Worm (Caenorhabditis elegans) whole organism, mixed stage, embryonic: ENCODE data around the gene abu-1.

Experiments
- bed-3 ChIP-seq: fragments of 200-800 bp; sonication (Bioruptor generic); optimal IDR thresholded peaks from 3 replicates; lab custom pipeline; 2018; ENCODE audit warnings: mild to moderate bottlenecking, missing genetic modification characterization, moderate library complexity, missing compliant biosample characterization
- blmp-1 ChIP-seq: fragments of 150-350 bp; optimal IDR thresholded peaks from 2 replicates; lab custom pipeline; 2014; ENCODE audit warnings: missing biosample characterization, missing genetic modification characterization
- ceh-39 ChIP-seq: fragments of 150-350 bp; optimal IDR thresholded peaks from 2 replicates; lab custom pipeline; 2014; ENCODE audit warnings: missing biosample characterization, missing genetic modification characterization
- ceh-43 ChIP-seq: fragments of 200-800 bp; sonication (Bioruptor generic); optimal IDR thresholded peaks from 2 replicates; lab custom pipeline; 2018; ENCODE audit warnings: mild to moderate bottlenecking, missing genetic modification characterization, moderate library complexity, missing compliant biosample characterization
- ceh-83 ChIP-seq: fragments of 200-800 bp; sonication (Bioruptor generic); optimal IDR thresholded peaks from 2 replicates; lab custom pipeline; 2018; ENCODE audit warnings: mild to moderate bottlenecking, missing genetic modification characterization, missing compliant biosample characterization
- ces-1 ChIP-seq: fragments of 150-350 bp; optimal IDR thresholded peaks from 2 replicates; lab custom pipeline; 2014; ENCODE audit warnings: missing biosample characterization, missing genetic modification reagents, missing genetic modification characterization
- cnd-1 ChIP-seq: fragments of 200-800 bp; sonication (Bioruptor generic); optimal IDR thresholded peaks from 2 replicates; lab custom pipeline; 2018; ENCODE audit warnings: mild to moderate bottlenecking, missing genetic modification characterization, missing compliant biosample characterization
- elt-3 ChIP-seq: fragments of 150-350 bp; optimal IDR thresholded peaks from 2 replicates; lab custom pipeline; 2014; ENCODE audit warnings: missing biosample characterization, missing genetic modification characterization
- ham-2 ChIP-seq: fragments of 200-800 bp; sonication (Bioruptor generic); optimal IDR thresholded peaks from 2 replicates; lab custom pipeline; 2018; ENCODE audit warnings: mild to moderate bottlenecking, missing genetic modification characterization, missing compliant biosample characterization
- hlh-1 ChIP-seq: fragments of 150-350 bp; optimal IDR thresholded peaks from 2 replicates; lab custom pipeline; 2014; ENCODE audit warnings: missing biosample characterization, missing genetic modification reagents, missing genetic modification characterization
- lin-13 ChIP-seq: fragments of 150-350 bp; optimal IDR thresholded peaks from 2 replicates; lab custom pipeline; 2014; ENCODE audit warnings: missing biosample characterization, missing genetic modification characterization
- lin-32 ChIP-seq: fragments of 200-800 bp; sonication (Bioruptor generic); optimal IDR thresholded peaks from 2 replicates; lab custom pipeline; 2018; ENCODE audit warnings: mild to moderate bottlenecking, missing genetic modification characterization, missing compliant biosample characterization
- lsy-2 ChIP-seq: fragments of 150-350 bp; optimal IDR thresholded peaks from 2 replicates; lab custom pipeline; 2014; ENCODE audit warnings: missing biosample characterization, missing genetic modification characterization
- mab-5 ChIP-seq: fragments of 150-350 bp; optimal IDR thresholded peaks from 2 replicates; lab custom pipeline; 2014; ENCODE audit warnings: missing biosample characterization, missing genetic modification characterization
- mls-2 ChIP-seq: sonication (generic microtip); optimal IDR thresholded peaks from 2 replicates; lab custom pipeline; 2016; ENCODE audit warnings: mild to moderate bottlenecking, missing genetic modification characterization, moderate library complexity, missing compliant biosample characterization
- nhr-12 ChIP-seq: fragments of 150-350 bp; optimal IDR thresholded peaks from 2 replicates; lab custom pipeline; 2014; ENCODE audit warnings: missing biosample characterization, missing genetic modification characterization
- nhr-2 ChIP-seq: fragments of 150-350 bp; optimal IDR thresholded peaks from 2 replicates; lab custom pipeline; 2014; ENCODE audit warnings: missing biosample characterization, missing genetic modification characterization
- nhr-237 ChIP-seq: fragments of 150-350 bp; optimal IDR thresholded peaks from 2 replicates; lab custom pipeline; 2014; ENCODE audit warnings: missing biosample characterization, missing genetic modification characterization
- nhr-28 ChIP-seq: fragments of 150-350 bp; optimal IDR thresholded peaks from 2 replicates; lab custom pipeline; 2014; ENCODE audit warnings: missing biosample characterization, missing genetic modification characterization
- nhr-76 ChIP-seq: sonication (generic microtip); optimal IDR thresholded peaks from 2 replicates; lab custom pipeline; 2017; ENCODE audit warnings: missing biosample characterization, missing genetic modification characterization
- sem-2 ChIP-seq: fragments of 200-800 bp; sonication (Bioruptor generic); optimal IDR thresholded peaks from 2 replicates; lab custom pipeline; 2018; ENCODE audit warnings: mild to moderate bottlenecking, missing genetic modification characterization, missing compliant biosample characterization
- snpc-4 ChIP-seq: fragments of 150-350 bp; optimal IDR thresholded peaks from 2 replicates; lab custom pipeline; 2014; ENCODE audit warnings: missing biosample characterization, missing genetic modification characterization
- sptf-1 ChIP-seq: sonication (generic microtip); optimal IDR thresholded peaks from 2 replicates; lab custom pipeline; 2017; ENCODE audit warnings: mild to moderate bottlenecking, missing genetic modification characterization, moderate library complexity, missing compliant biosample characterization
- tbx-8 ChIP-seq: fragments of 200-800 bp; sonication (Bioruptor generic); optimal IDR thresholded peaks from 2 replicates; lab custom pipeline; 2018; ENCODE audit warnings: mild to moderate bottlenecking, missing genetic modification characterization, moderate library complexity, missing compliant biosample characterization
- unc-39 ChIP-seq: fragments of 150-350 bp; optimal IDR thresholded peaks from 2 replicates; lab custom pipeline; 2014; ENCODE audit warnings: missing biosample characterization, missing genetic modification characterization
- unc-62 ChIP-seq: fragments of 150-350 bp; optimal IDR thresholded peaks from 2 replicates; lab custom pipeline; 2014; ENCODE audit warnings: missing biosample characterization, missing genetic modification reagents, missing genetic modification characterization
- zip-8 ChIP-seq: fragments of 150-350 bp; optimal IDR thresholded peaks from 2 replicates; lab custom pipeline; 2014; ENCODE audit warnings: missing biosample characterization, missing genetic modification characterization
- ztf-11 ChIP-seq: fragments of 150-350 bp; optimal IDR thresholded peaks from 2 replicates; lab custom pipeline; 2014; ENCODE audit warnings: missing biosample characterization, missing genetic modification characterization

abu-1 gene

ce11 chrV:10379761-10380160 lies 1.9 kb downstream of the abu-1 start:
- TF ChIP-seq ztf-11 = no peak
- no peak for TF ChIP-seq ceh-83
- no peak for TF ChIP-seq nhr-237 (tag; lab: Kevin White, UChicago)
- no peak for TF ChIP-seq ceh-39 (tag; lab: Kevin White, UChicago)
- no peak for TF ChIP-seq sptf-1 (tag; lab: Kevin White, UChicago)

ce11 chrV:10379293-10379692 lies 2.3 kb downstream of the abu-1 start, which contains the start of gene AC3.12:
Gene AC3.12 (minus strand): TSS chrV:10379393.
- TF ChIP-seq nhr-76 (no peak), ceh-83 (no peak), bed-3 (GFP tag; lab: Kevin White, UChicago) (no peak), unc-62 (GFP tag; lab: Kevin White, UChicago) (no peak), lin-32 (GFP tag; lab: Kevin White, UChicago) (no peak), mab-5 (no peak), snpc-4 (tag; lab: Kevin White, UChicago) (no peak), ceh-43 (no peak), mls-2 (no peak), sptf-1 (tag; lab: Kevin White, UChicago) (no peak)
- TF ChIP-seq, all 35 proteins: peak for 0

ce11 chrV:10371951-10372350 lies 9.7 kb downstream of the abu-1 start, which contains the start of gene ugt-49:
Gene ugt-49 (plus strand): TSS chrV:10372321.
- TF ChIP-seq tbx-8 (GFP tag; lab: Kevin White, UChicago) (no peak), hlh-1 (tag; lab: Kevin White, UChicago) (no peak), lin-32 (GFP tag; lab: Kevin White, UChicago) (no peak), zip-8 (tag; lab: Kevin White, UChicago) (no peak), unc-39 (tag; lab: Kevin White, UChicago) (no peak), lsy-2 (no peak), ces-1 (GFP tag; lab: Kevin White, UChicago) (no peak), mab-5 (no peak), nhr-2 (tag; lab: Kevin White, UChicago) (no peak), ceh-83 (no peak), ceh-39 (tag; lab: Kevin White, UChicago) (no peak), ceh-43 (no peak), cnd-1 (tag; lab: Kevin White, UChicago) (no peak), bed-3 (GFP tag; lab: Kevin White, UChicago) (no peak), nhr-237 (tag; lab: Kevin White, UChicago) (no peak)

ce11 chrV:10371177-10371576 lies 10.4 kb downstream of the abu-1 start:
- TF ChIP-seq mls-2 (no peak), ztf-11 (no peak), mab-5 (no peak), lin-13 (no peak), lin-32 (GFP tag; lab: Kevin White, UChicago) (no peak), lsy-2 (no peak), nhr-28 (tag; lab: Kevin White, UChicago) (no peak), ceh-43 (no peak), unc-39 (tag; lab: Kevin White, UChicago) (no peak), sem-2 (GFP tag; lab: Kevin White, UChicago) (no peak), nhr-12 (tag; lab: Kevin White, UChicago) (no peak), ceh-83 (no peak), sptf-1 (tag; lab: Kevin White, UChicago) (no peak), blmp-1 (tag; lab: Kevin White, UChicago) (no peak), nhr-76 (no peak)
- TF ChIP-seq, all 35 proteins: peak for 0

- TF ChIP-seq elt-3 (tag; lab: Kevin White, UChicago) (no peak), sem-2 (GFP tag; lab: Kevin White, UChicago) (no peak), snpc-4 (tag; lab: Kevin White, UChicago) (no peak), ham-2 (GFP tag; lab: Kevin White, UChicago) (no peak)
Measured at ce11 chrV:10368256-10368655, 13.4 kb downstream of the abu-1 start, which contains the start of gene sri-20. Gene sri-20 (plus strand): TSS chrV:10368556.

- TF ChIP-seq lin-13 (no peak), sptf-1 (tag; lab: Kevin White, UChicago) (no peak), lin-32 (GFP tag; lab: Kevin White, UChicago) (no peak), ceh-39 (tag; lab: Kevin White, UChicago) (no peak), nhr-237 (tag; lab: Kevin White, UChicago) (no peak), ham-2 (GFP tag; lab: Kevin White, UChicago) (no peak), unc-62 (GFP tag; lab: Kevin White, UChicago) (no peak), zip-8 (tag; lab: Kevin White, UChicago) (no peak), elt-3 (tag; lab: Kevin White, UChicago) (no peak), ceh-83 (no peak), tbx-8 (GFP tag; lab: Kevin White, UChicago) (no peak), ces-1 (GFP tag; lab: Kevin White, UChicago) (no peak), hlh-1 (tag; lab: Kevin White, UChicago) (no peak), ceh-43 (no peak)
Measured at ce11 chrV:10363834-10364233, 17.8 kb downstream of the abu-1 start.
